Worm (Caenorhabditis elegans): ENCODE measurements around the gene emc-5.

Gene emc-5

DNA sequence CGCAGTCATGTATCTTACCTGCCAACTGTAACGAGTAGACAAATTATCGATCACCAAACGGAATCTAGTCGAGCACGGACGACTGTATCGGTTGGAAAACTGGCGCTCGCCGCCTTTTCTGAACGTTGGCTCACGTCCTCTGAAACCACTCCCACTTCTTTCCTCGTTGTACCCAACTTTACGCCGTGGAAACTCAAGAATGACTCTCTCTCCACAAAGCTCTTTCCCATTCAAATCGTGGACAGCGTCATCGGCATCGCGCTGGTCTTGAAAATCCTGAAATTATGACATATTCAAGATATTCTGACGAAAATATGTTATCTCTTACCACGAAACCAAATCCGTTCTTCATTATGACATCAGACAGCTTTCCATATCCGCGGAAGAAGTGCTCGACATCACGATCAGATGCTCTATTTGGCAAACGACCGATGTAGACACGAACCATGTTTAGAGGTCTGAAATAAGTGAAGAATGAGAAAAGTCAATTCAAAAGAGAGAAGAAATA, 44.0 kb upstream of the emc-5 start, which contains the start of gene rsp-2:
Gene rsp-2 (minus strand): TSS at position 458 of the 508 bp plus-strand sequence.
- TF ChIP-seq Y53G8AR.9 (GFP tag; conservative IDR thresholded peaks at IDR 0.05) (no peak), B0035.1 (tag; optimal IDR thresholded peaks at IDR 0.05) (no peak), madf-3 (GFP tag; IDR thresholded peaks at IDR 0.05) (no peak), tbx-9 (tag; optimal IDR thresholded peaks at IDR 0.05; ENCODE audit: borderline replicate concordance) (no peak), efl-1 (GFP tag; optimal IDR thresholded peaks at IDR 0.05) (no peak), xnd-1 (tag; optimal IDR thresholded peaks at IDR 0.05) (no peak), Y67H2A.10 (GFP tag; conservative IDR thresholded peaks at IDR 0.05) (no peak), pha-4 (tag; optimal IDR thresholded peaks at IDR 0.05) (no peak), sdz-38 (tag; optimal IDR thresholded peaks at IDR 0.05) (no peak), fkh-3 (tag; optimal IDR thresholded peaks at IDR 0.05) (no peak), F37B4.10 (GFP tag; IDR thresholded peaks at IDR 0.05) (no peak), F39B2.1 (GFP tag; IDR thresholded peaks at IDR 0.05) (no peak), nfya-2 (GFP tag; IDR thresholded peaks at IDR 0.05) (no peak), ztf-6 (GFP tag; IDR thresholded peaks at IDR 0.05) (no peak), snpc-1.1 (tag; optimal IDR thresholded peaks at IDR 0.05; ENCODE audit: insufficient read depth) (no peak)

DNA sequence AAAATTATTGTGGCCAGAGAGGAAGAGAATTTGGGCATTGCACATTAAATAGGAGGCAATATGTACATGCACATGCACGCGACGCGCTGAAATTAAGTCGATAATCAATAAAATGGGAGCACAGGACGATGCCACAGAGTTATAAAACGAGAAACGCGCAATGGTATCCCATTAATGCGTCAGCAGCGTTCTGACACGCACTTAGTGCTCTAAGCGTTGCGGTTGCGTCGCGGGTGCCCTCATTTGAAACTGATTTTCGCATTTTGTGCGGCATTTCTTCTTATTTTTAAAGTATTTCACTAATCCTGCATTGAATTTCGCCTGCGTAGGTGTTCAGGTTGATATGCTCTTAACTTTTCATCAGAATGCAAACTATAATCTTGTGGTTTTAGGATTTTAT, 43.6 kb upstream of the emc-5 start, which contains the start of gene rsp-1:
Gene rsp-1 (plus strand): TSS at position 338 of the 400 bp plus-strand sequence.
- TF ChIP-seq lir-1 (GFP tag; conservative IDR thresholded peaks at IDR 0.05) (0 out of 2 replicates have a peak, but pooled peaks have one; percentile 39), ceh-100 (GFP tag; IDR thresholded peaks at IDR 0.05) (peak; percentile 78), B0019.2 (GFP tag; conservative IDR thresholded peaks at IDR 0.05) (peak; percentile 67; the same call in 1 of the 2 replicates), nhr-27 (tag; optimal IDR thresholded peaks at IDR 0.05) (no peak), akir-1 (GFP tag; optimal IDR thresholded peaks at IDR 0.05) (no peak), madf-6 (GFP tag; IDR thresholded peaks at IDR 0.05) (peak; percentile 84), ceh-79 (tag; optimal IDR thresholded peaks at IDR 0.05) (no peak), nfya-2 (GFP tag; IDR thresholded peaks at IDR 0.05) (no peak), C17E4.6 (GFP tag; IDR thresholded peaks at IDR 0.05) (peak; percentile 69), egl-44 (GFP tag; IDR thresholded peaks at IDR 0.05) (0 out of 2 replicates have a peak, but pooled peaks have one; percentile 29), attf-5 (GFP tag; optimal IDR thresholded peaks at IDR 0.05) (peak; percentile 98), dpl-1 (GFP tag; optimal IDR thresholded peaks at IDR 0.05) (peak; percentile 56), F23B12.7 (tag; optimal IDR thresholded peaks at IDR 0.05; ENCODE audit: insufficient read depth) (peak; percentile 85), xnd-1 (tag; optimal IDR thresholded peaks at IDR 0.05) (peak; percentile 46), somi-1 (GFP tag; optimal IDR thresholded peaks at IDR 0.05) (peak; percentile 21), him-1 (tag; optimal IDR thresholded peaks at IDR 0.05) (no peak), F33H1.4 (GFP tag; IDR thresholded peaks at IDR 0.05) (peak; percentile 76), hmg-20 (GFP tag; IDR thresholded peaks at IDR 0.05) (no peak), repo-1 (tag; optimal IDR thresholded peaks at IDR 0.05) (peak; percentile 69), Y79H2A.3 (GFP tag; conservative IDR thresholded peaks at IDR 0.05) (no peak), lin-35 (GFP tag; optimal IDR thresholded peaks at IDR 0.05) (peak in 2 of 3 experiments; percentile 74 to 93), ztf-25 (GFP tag; IDR thresholded peaks at IDR 0.05) (no peak), Y53F4B.3 (GFP tag; IDR thresholded peaks at IDR 0.05) (no peak), F49E8.2 (tag; optimal IDR thresholded peaks at IDR 0.05; ENCODE audit: insufficient read depth) (peak; percentile 53), K11D2.4 (GFP tag; IDR thresholded peaks at IDR 0.05) (peak; percentile 88), rpc-1 (optimal IDR thresholded peaks at IDR 0.05) (no peak), rpc-1 (tag; optimal IDR thresholded peaks at IDR 0.05) (no peak), lsl-1 (GFP tag; optimal IDR thresholded peaks at IDR 0.05) (peak; percentile 79), efl-1 (GFP tag; optimal IDR thresholded peaks at IDR 0.05) (peak; percentile 60), nfyb-1 (GFP tag; IDR thresholded peaks at IDR 0.05) (peak; percentile 86), ZK185.1 (tag; optimal IDR thresholded peaks at IDR 0.05; ENCODE audit: poor library complexity, severe bottlenecking) (peak; percentile 80), chd-7 (tag; optimal IDR thresholded peaks at IDR 0.05) (peak; percentile 64), ztf-6 (GFP tag; IDR thresholded peaks at IDR 0.05) (0 out of 2 replicates have a peak, but pooled peaks have one; percentile 26), ztf-3 (GFP tag; optimal IDR thresholded peaks at IDR 0.05) (no peak), sea-2 (GFP tag; IDR thresholded peaks at IDR 0.05) (no peak), atf-7 (tag; optimal IDR thresholded peaks at IDR 0.05) (peak; percentile 66)

Data from whole organism, young adult.